Worm (Caenorhabditis elegans): ENCODE results near the gene Y97E10AR.1.

Gene Y97E10AR.1

ce11 chrV:8019783-8020182, 18.5 kb downstream of the Y97E10AR.1 start:
- TF ChIP-seq hlh-30 (tag; optimal IDR thresholded peaks at IDR 0.05; ENCODE audit: insufficient read depth): no peak
- TF ChIP-seq php-3 (GFP tag; IDR thresholded peaks at IDR 0.05): no peak
- peak; percentile 1 for TF ChIP-seq dve-1 (tag; optimal IDR thresholded peaks at IDR 0.05; ENCODE audit: insufficient read depth)
- TF ChIP-seq daf-16 (GFP tag; optimal IDR thresholded peaks at IDR 0.05): no peak
- peak; percentile 20 for TF ChIP-seq daf-16 (tag; optimal IDR thresholded peaks at IDR 0.05)
- no peak for TF ChIP-seq mes-2 (tag; optimal IDR thresholded peaks at IDR 0.05; ENCODE audit: poor library complexity, severe bottlenecking)
- peak; percentile 45 for TF ChIP-seq nhr-28 (tag; optimal IDR thresholded peaks at IDR 0.05)
- TF ChIP-seq saeg-2 (GFP tag; IDR thresholded peaks at IDR 0.05): no peak
- peak; percentile 32; the same call in 1 of the 2 replicates for TF ChIP-seq dmd-6 (GFP tag; IDR thresholded peaks at IDR 0.05)
- no peak for TF ChIP-seq Y5F2A.4 (GFP tag; optimal IDR thresholded peaks at IDR 0.05)
- TF ChIP-seq duxl-1 (tag; optimal IDR thresholded peaks at IDR 0.05; ENCODE audit: poor library complexity): no peak
- no peak for TF ChIP-seq fkh-10 (GFP tag; optimal IDR thresholded peaks at IDR 0.05)
- no peak for TF ChIP-seq dmd-9 (GFP tag; IDR thresholded peaks at IDR 0.05)
- no peak for TF ChIP-seq hif-1 (tag; optimal IDR thresholded peaks at IDR 0.05)
- no peak for TF ChIP-seq zfp-2 (tag; optimal IDR thresholded peaks at IDR 0.05)
- TF ChIP-seq nhr-25 (tag; optimal IDR thresholded peaks at IDR 0.05; ENCODE audit: borderline replicate concordance, insufficient read depth): no peak
- no peak for TF ChIP-seq hlh-11 (tag; optimal IDR thresholded peaks at IDR 0.05)
- TF ChIP-seq nhr-11 (tag; optimal IDR thresholded peaks at IDR 0.05): no peak
- no peak for TF ChIP-seq ctbp-1 (GFP tag; IDR thresholded peaks at IDR 0.05)
- TF ChIP-seq nhr-77 (tag; optimal IDR thresholded peaks at IDR 0.05): no peak
- TF ChIP-seq zfp-3 (GFP tag; conservative IDR thresholded peaks at IDR 0.05): no peak

- TF ChIP-seq daf-16 (GFP tag; optimal IDR thresholded peaks at IDR 0.05) (no peak), daf-16 (tag; optimal IDR thresholded peaks at IDR 0.05) (peak; percentile 59), gei-8 (GFP tag; optimal IDR thresholded peaks at IDR 0.05) (no peak), fkh-10 (GFP tag; optimal IDR thresholded peaks at IDR 0.05) (no peak), Y5F2A.4 (GFP tag; optimal IDR thresholded peaks at IDR 0.05) (no peak), nhr-28 (tag; optimal IDR thresholded peaks at IDR 0.05) (peak; percentile 14), dve-1 (tag; optimal IDR thresholded peaks at IDR 0.05; ENCODE audit: insufficient read depth) (peak; percentile 33), lim-7 (GFP tag; IDR thresholded peaks at IDR 0.05) (no peak), pqm-1 (tag; optimal IDR thresholded peaks at IDR 0.05) (peak; percentile 25), dmd-6 (GFP tag; IDR thresholded peaks at IDR 0.05) (peak; percentile 15; the same call in 1 of the 2 replicates)
Observed at ce11 chrV:8022040-8022439, 20.8 kb downstream of the Y97E10AR.1 start, which contains the start of gene ech-3. ech-3 (plus strand) TSS chrV:8022217.

ce11 chrV:8024752-8025151, 23.5 kb downstream of the Y97E10AR.1 start, which contains the start of gene F43H9.3:
F43H9.3 (minus strand) TSS chrV:8024940.
- TF ChIP-seq T26A8.4 (GFP tag; IDR thresholded peaks at IDR 0.05): no peak
- peak in 1 of 2 experiments; percentile 87 for TF ChIP-seq lsy-2 (tag; optimal IDR thresholded peaks at IDR 0.05)
- TF ChIP-seq Y105C5A.15 (GFP tag; IDR thresholded peaks at IDR 0.05): no peak
- TF ChIP-seq hlh-11 (tag; optimal IDR thresholded peaks at IDR 0.05): no peak
- no peak for TF ChIP-seq pqm-1 (tag; optimal IDR thresholded peaks at IDR 0.05)
- TF ChIP-seq aha-1 (tag): peak; percentile 56
- TF ChIP-seq lin-38 (GFP tag; IDR thresholded peaks at IDR 0.05): peak; percentile 31; the same call in 1 of the 2 replicates
- peak; percentile 5 for TF ChIP-seq mes-2 (tag; optimal IDR thresholded peaks at IDR 0.05; ENCODE audit: poor library complexity, severe bottlenecking)
- peak; percentile 83 for TF ChIP-seq R02D3.7 (tag; optimal IDR thresholded peaks at IDR 0.05)
- no peak for TF ChIP-seq F10B5.3 (tag; optimal IDR thresholded peaks at IDR 0.05)
- no peak for TF ChIP-seq ceh-62 (tag; optimal IDR thresholded peaks at IDR 0.05)
- TF ChIP-seq lin-1 (GFP tag; IDR thresholded peaks at IDR 0.05): no peak
- TF ChIP-seq unc-62 (GFP tag; optimal IDR thresholded peaks at IDR 0.05 in 1 of 2): peak in 1 of 2 experiments; percentile 46
- no peak for TF ChIP-seq unc-62 (tag; optimal IDR thresholded peaks at IDR 0.05)
- TF ChIP-seq dve-1 (tag; optimal IDR thresholded peaks at IDR 0.05; ENCODE audit: insufficient read depth): no peak
- no peak for TF ChIP-seq lin-39 (tag; optimal IDR thresholded peaks at IDR 0.05)
- no peak for TF ChIP-seq fos-1 (tag; optimal IDR thresholded peaks at IDR 0.05)
- no peak for TF ChIP-seq jun-1 (tag; optimal IDR thresholded peaks at IDR 0.05)
- TF ChIP-seq F37D6.2 (tag; optimal IDR thresholded peaks at IDR 0.05): no peak
- peak; percentile 38 for TF ChIP-seq dpl-1 (GFP tag; optimal IDR thresholded peaks at IDR 0.05)
- TF ChIP-seq ZK337.2 (GFP tag; IDR thresholded peaks at IDR 0.05): no peak
- no peak for TF ChIP-seq hmg-1.1 (GFP tag; IDR thresholded peaks at IDR 0.05)
- TF ChIP-seq lin-13 (GFP tag; optimal IDR thresholded peaks at IDR 0.05): no peak
- no peak for TF ChIP-seq lir-3 (tag; optimal IDR thresholded peaks at IDR 0.05)
- no peak for TF ChIP-seq snpc-1.2 (GFP tag; IDR thresholded peaks at IDR 0.05)
- no peak for TF ChIP-seq nhr-28 (tag; optimal IDR thresholded peaks at IDR 0.05)
- no peak for TF ChIP-seq zip-11 (GFP tag; IDR thresholded peaks at IDR 0.05)
- TF ChIP-seq ctbp-1 (GFP tag; IDR thresholded peaks at IDR 0.05): no peak
- TF ChIP-seq Y75B8A.6 (GFP tag; IDR thresholded peaks at IDR 0.05): no peak
